Worm (Caenorhabditis elegans) whole organism, L3 larva: ENCODE data around the gene C01G10.4.

Experiments
- R02D3.7 ChIP-seq: fragments of 150-350 bp; optimal IDR thresholded peaks from 2 replicates; lab custom pipeline; 2014; ENCODE audit warnings: missing biosample characterization, missing genetic modification characterization
- ZK546.5 ChIP-seq: sonication (generic microtip); optimal IDR thresholded peaks from 2 replicates; lab custom pipeline; 2017; ENCODE audit warnings: missing biosample characterization, missing genetic modification characterization
- ama-1 ChIP-seq: fragments of 150-350 bp; optimal IDR thresholded peaks from 2 replicates; lab custom pipeline; 2018
- ceh-16 ChIP-seq: sonication (generic microtip); optimal IDR thresholded peaks from 2 replicates; lab custom pipeline; 2017; ENCODE audit warnings: missing biosample characterization, missing genetic modification characterization
- ceh-28 ChIP-seq: fragments of 150-350 bp; optimal IDR thresholded peaks from 2 replicates; lab custom pipeline; 2014; ENCODE audit warnings: missing biosample characterization, missing genetic modification reagents, missing genetic modification characterization
- egl-27 ChIP-seq: sonication (generic microtip); optimal IDR thresholded peaks from 4 replicates; lab custom pipeline; 2017; ENCODE audit warnings: missing biosample characterization, missing genetic modification reagents, missing genetic modification characterization
- egl-5 ChIP-seq: fragments of 150-350 bp; optimal IDR thresholded peaks from 2 replicates; lab custom pipeline; 2017; ENCODE audit warnings: missing biosample characterization, missing genetic modification reagents, missing genetic modification characterization, inconsistent platforms
- elt-1 ChIP-seq: fragments of 150-350 bp; optimal IDR thresholded peaks from 2 replicates; lab custom pipeline; 2014; ENCODE audit warnings: missing biosample characterization, missing genetic modification characterization
- elt-2 ChIP-seq: sonication (generic microtip); optimal IDR thresholded peaks from 2 replicates; lab custom pipeline; 2016; ENCODE audit warnings: missing genetic modification reagents, mild to moderate bottlenecking, missing genetic modification characterization, missing compliant biosample characterization
- elt-3 ChIP-seq, 3 experiments: fragments of 150-350 bp in 1 of 3; sonication (generic microtip) in 2 of 3; optimal IDR thresholded peaks; 2 replicates in 2 of 3; 4 replicates in 1 of 3; lab custom pipeline; 2014 to 2017; ENCODE audit warnings: missing biosample characterization in 3 of 3, missing genetic modification characterization in 3 of 3
- eor-1 ChIP-seq, 2 experiments: fragments of 150-350 bp; optimal IDR thresholded peaks; 2 replicates each; lab custom pipeline; 2014 to 2018; ENCODE audit warnings: missing biosample characterization in 2 of 2, missing genetic modification characterization in 2 of 2
- fkh-10 ChIP-seq: sonication (generic microtip); optimal IDR thresholded peaks from 2 replicates; lab custom pipeline; 2017; ENCODE audit warnings: missing biosample characterization, missing genetic modification reagents, missing genetic modification characterization
- fos-1 ChIP-seq: fragments of 150-350 bp; optimal IDR thresholded peaks from 2 replicates; lab custom pipeline; 2014; ENCODE audit warnings: missing biosample characterization, missing genetic modification characterization
- hmg-11 ChIP-seq: sonication (generic microtip); optimal IDR thresholded peaks from 2 replicates; lab custom pipeline; 2016; ENCODE audit warnings: missing genetic modification characterization, missing compliant biosample characterization
- lin-15B ChIP-seq: fragments of 150-350 bp; optimal IDR thresholded peaks from 2 replicates; lab custom pipeline; 2014; ENCODE audit warnings: missing biosample characterization, missing genetic modification characterization
- lin-39 ChIP-seq: fragments of 150-350 bp; optimal IDR thresholded peaks from 2 replicates; lab custom pipeline; 2018; ENCODE audit warnings: missing biosample characterization, missing genetic modification reagents, missing genetic modification characterization
- lsy-12 ChIP-seq: sonication (generic microtip); optimal IDR thresholded peaks from 2 replicates; lab custom pipeline; 2016; ENCODE audit warnings: mild to moderate bottlenecking, missing genetic modification characterization, missing compliant biosample characterization
- mdl-1 ChIP-seq: fragments of 150-350 bp; optimal IDR thresholded peaks from 2 replicates; lab custom pipeline; 2014; ENCODE audit warnings: missing biosample characterization, missing genetic modification characterization
- nfya-1 ChIP-seq: sonication (generic microtip); optimal IDR thresholded peaks from 2 replicates; lab custom pipeline; 2017; ENCODE audit warnings: missing genetic modification characterization, mild to moderate bottlenecking, missing compliant biosample characterization, antibody characterized with exemption, moderate library complexity; ENCODE audit not compliant: insufficient read depth
- nhr-11 ChIP-seq: fragments of 150-350 bp; optimal IDR thresholded peaks from 2 replicates; lab custom pipeline; 2014; ENCODE audit warnings: missing biosample characterization, missing genetic modification characterization
- nhr-12 ChIP-seq: fragments of 150-350 bp; optimal IDR thresholded peaks from 2 replicates; lab custom pipeline; 2014; ENCODE audit warnings: missing biosample characterization, missing genetic modification characterization
- nhr-23 ChIP-seq: fragments of 150-350 bp; optimal IDR thresholded peaks from 2 replicates; lab custom pipeline; 2014; ENCODE audit warnings: missing biosample characterization, missing genetic modification reagents, missing genetic modification characterization
- nhr-25 ChIP-seq: sonication (generic microtip); optimal IDR thresholded peaks from 2 replicates; lab custom pipeline; 2017; ENCODE audit warnings: missing biosample characterization, missing genetic modification characterization
- nhr-28 ChIP-seq: fragments of 150-350 bp; optimal IDR thresholded peaks from 2 replicates; lab custom pipeline; 2014; ENCODE audit warnings: missing biosample characterization, missing genetic modification characterization
- nhr-43 ChIP-seq: sonication (generic microtip); optimal IDR thresholded peaks from 2 replicates; lab custom pipeline; 2016; ENCODE audit warnings: mild to moderate bottlenecking, missing genetic modification characterization, missing compliant biosample characterization; ENCODE audit not compliant: poor library complexity, severe bottlenecking
- nhr-77 ChIP-seq: fragments of 150-350 bp; optimal IDR thresholded peaks from 2 replicates; lab custom pipeline; 2014; ENCODE audit warnings: missing biosample characterization, missing genetic modification characterization
- pha-4 ChIP-seq: fragments of 150-350 bp; optimal IDR thresholded peaks from 2 replicates; lab custom pipeline; 2014; ENCODE audit warnings: missing biosample characterization, missing genetic modification reagents, missing genetic modification characterization
- pqm-1 ChIP-seq: fragments of 150-350 bp; optimal IDR thresholded peaks from 2 replicates; lab custom pipeline; 2017; ENCODE audit warnings: missing biosample characterization, missing genetic modification characterization, inconsistent platforms
- sea-2 ChIP-seq: fragments of 150-350 bp; sonication (generic microtip); optimal IDR thresholded peaks from 4 replicates; lab custom pipeline; 2014; ENCODE audit warnings: missing biosample characterization, missing genetic modification reagents, missing genetic modification characterization
- skn-1 ChIP-seq: fragments of 150-350 bp; optimal IDR thresholded peaks from 2 replicates; lab custom pipeline; 2014; ENCODE audit warnings: missing biosample characterization, missing genetic modification characterization
- snpc-4 ChIP-seq: fragments of 150-350 bp; optimal IDR thresholded peaks from 2 replicates; lab custom pipeline; 2014; ENCODE audit warnings: missing biosample characterization, missing genetic modification characterization

C01G10.4 gene

DNA sequence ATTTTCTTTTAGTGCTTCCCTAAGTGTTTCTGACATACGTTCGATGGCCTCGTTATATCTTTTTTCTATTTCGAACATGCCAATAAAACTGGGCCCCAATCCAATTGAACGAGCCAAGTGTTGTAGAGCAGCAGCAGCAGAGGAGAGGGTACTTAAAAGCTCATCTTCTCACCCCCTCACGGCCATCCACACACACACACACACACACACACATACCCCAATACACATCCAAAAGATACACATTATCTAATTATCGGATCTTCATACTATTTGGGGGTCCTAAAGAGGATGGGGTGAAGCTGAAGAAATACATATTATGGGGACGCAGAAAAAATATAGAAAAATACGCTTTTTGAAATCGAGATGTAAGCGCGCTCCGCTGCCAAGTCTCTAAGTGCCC, 16.8 kb upstream of the C01G10.4 start:
- TF ChIP-seq nfya-1 (tag; lab: Kevin White, UChicago) (peak; percentile 6), egl-5 (tag; lab: Kevin White, UChicago) (peak; percentile 78), nhr-28 (tag; lab: Kevin White, UChicago) (no peak), nhr-12 (no peak), eor-1 (tag; optimal IDR thresholded peaks at IDR 0.05; lab: Kevin White, UChicago) (no peak), snpc-4 (tag; lab: Kevin White, UChicago) (no peak), ama-1 (lab: Kevin White, UChicago) (no peak), egl-27 (tag; lab: Kevin White, UChicago) (no peak)

DNA sequence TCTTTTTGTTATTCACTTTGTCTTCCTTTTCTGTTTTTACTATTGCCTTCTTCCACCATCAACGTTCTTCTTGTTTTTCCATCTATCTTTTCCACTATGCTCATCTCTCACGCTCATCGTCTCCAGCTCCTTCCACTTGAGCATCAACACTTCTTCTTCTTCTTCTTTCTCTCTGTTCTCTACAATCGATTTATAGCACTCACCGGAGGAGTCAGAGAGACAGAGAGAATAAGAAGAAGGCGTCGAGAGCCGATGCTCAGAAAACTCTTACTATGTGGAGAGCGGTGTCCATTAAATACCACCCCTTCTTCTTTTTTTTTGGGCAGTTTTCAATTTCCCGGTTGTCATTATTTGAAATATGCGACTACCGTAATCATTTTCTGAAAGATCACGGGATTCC, 14.6 kb upstream of the C01G10.4 start:
- peak; percentile 19 for TF ChIP-seq egl-5 (tag; lab: Kevin White, UChicago)
- no peak for TF ChIP-seq nhr-77 (tag; lab: Kevin White, UChicago)
- TF ChIP-seq skn-1 (tag; lab: Kevin White, UChicago), result no peak
- TF ChIP-seq lin-15B (tag; lab: Kevin White, UChicago), result peak; percentile 30
- no peak for TF ChIP-seq ceh-28
- no peak for TF ChIP-seq elt-3 (tag; optimal IDR thresholded peaks at IDR 0.05; lab: Kevin White, UChicago)
- TF ChIP-seq pha-4 (tag; lab: Kevin White, UChicago), result no peak
- TF ChIP-seq nfya-1 (tag; lab: Kevin White, UChicago), result peak; percentile 51
- peak; percentile 78 for TF ChIP-seq lin-39 (tag; lab: Kevin White, UChicago)
- no peak for TF ChIP-seq ceh-16 (tag; lab: Kevin White, UChicago)
- no peak for TF ChIP-seq lsy-12
- peak; percentile 26 for TF ChIP-seq fkh-10
- no peak for TF ChIP-seq nhr-28 (tag; lab: Kevin White, UChicago)

DNA sequence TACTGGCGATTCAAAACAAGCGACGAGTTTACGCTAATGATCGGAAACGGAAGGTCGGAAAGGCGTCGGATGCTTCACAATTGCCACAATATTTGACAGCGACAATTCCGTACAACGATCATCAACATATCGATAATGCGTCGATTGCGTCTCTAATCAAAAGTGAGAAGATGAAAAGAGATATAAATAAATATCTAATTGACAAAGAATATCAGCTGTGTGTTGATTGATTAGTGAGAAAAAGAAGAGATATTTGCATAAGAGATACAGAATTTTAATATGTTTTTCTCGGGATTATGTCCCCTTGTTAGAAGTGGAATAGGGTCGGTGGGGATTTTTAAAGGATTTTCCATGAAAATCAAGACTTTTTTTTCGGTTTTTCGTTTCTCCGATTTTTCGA, 11.0 kb upstream of the C01G10.4 start:
- TF ChIP-seq ZK546.5 (tag; lab: Kevin White, UChicago), result no peak
- no peak for TF ChIP-seq nhr-25
- TF ChIP-seq sea-2 (GFP tag; lab: Kevin White, UChicago), result no peak
- no peak for TF ChIP-seq pqm-1
- no peak for TF ChIP-seq fos-1 (tag; lab: Kevin White, UChicago)
- TF ChIP-seq ceh-28, result no peak
- no peak for TF ChIP-seq ama-1 (lab: Kevin White, UChicago)

DNA sequence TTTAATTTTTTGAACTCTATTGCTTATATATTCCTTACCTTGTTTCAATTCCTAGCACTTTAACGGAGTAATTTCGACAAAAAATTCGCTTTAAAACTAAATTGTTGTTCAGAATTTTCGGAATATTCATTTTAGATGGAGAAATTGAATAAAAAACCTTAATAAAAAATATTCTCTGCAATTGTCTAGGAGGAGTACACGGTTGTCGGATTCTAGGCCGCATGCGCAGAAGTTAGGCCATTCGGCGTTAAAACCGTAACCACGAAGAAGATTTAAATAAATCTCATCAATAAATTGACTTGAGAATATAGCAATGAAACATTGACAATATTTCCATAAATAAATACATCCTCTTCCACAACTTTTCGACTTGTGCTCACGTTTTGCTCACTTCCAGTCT, 7.2 kb upstream of the C01G10.4 start, which contains the start of the genes C01G10.10 and C01G10.9:
Gene C01G10.10 (minus strand): TSS at position 151 of the 400 bp plus-strand sequence.
Gene C01G10.9 (plus strand): TSS at position 240 of the 400 bp plus-strand sequence.
- TF ChIP-seq hmg-11 (tag; lab: Kevin White, UChicago), result peak; percentile 33
- peak; percentile 41 for TF ChIP-seq elt-2 (tag; lab: Kevin White, UChicago)
- TF ChIP-seq nhr-23 (tag; lab: Kevin White, UChicago), result peak; percentile 43
- TF ChIP-seq eor-1 (tag; optimal IDR thresholded peaks at IDR 0.05; lab: Kevin White, UChicago), result peak in 1 of 2 experiments; percentile 67
- TF ChIP-seq nfya-1 (tag; lab: Kevin White, UChicago), result peak; percentile 39
- peak; percentile 91 for TF ChIP-seq nhr-43
- TF ChIP-seq nhr-28 (tag; lab: Kevin White, UChicago), result no peak
- peak; percentile 57 for TF ChIP-seq lin-15B (tag; lab: Kevin White, UChicago)
- peak; percentile 16 for TF ChIP-seq lin-39 (tag; lab: Kevin White, UChicago)
- peak; percentile 66 for TF ChIP-seq pha-4 (tag; lab: Kevin White, UChicago)
- peak; percentile 8 for TF ChIP-seq elt-1 (tag; lab: Kevin White, UChicago)
- TF ChIP-seq nhr-25, result peak; percentile 8
- no peak for TF ChIP-seq mdl-1 (tag; lab: Kevin White, UChicago)
- TF ChIP-seq R02D3.7 (tag; lab: Kevin White, UChicago), result peak; percentile 9
- peak; percentile 62 for TF ChIP-seq snpc-4 (tag; lab: Kevin White, UChicago)
- TF ChIP-seq nhr-77 (tag; lab: Kevin White, UChicago), result no peak
- TF ChIP-seq skn-1 (tag; lab: Kevin White, UChicago), result no peak
- TF ChIP-seq, all 47 proteins: peak for 13

DNA sequence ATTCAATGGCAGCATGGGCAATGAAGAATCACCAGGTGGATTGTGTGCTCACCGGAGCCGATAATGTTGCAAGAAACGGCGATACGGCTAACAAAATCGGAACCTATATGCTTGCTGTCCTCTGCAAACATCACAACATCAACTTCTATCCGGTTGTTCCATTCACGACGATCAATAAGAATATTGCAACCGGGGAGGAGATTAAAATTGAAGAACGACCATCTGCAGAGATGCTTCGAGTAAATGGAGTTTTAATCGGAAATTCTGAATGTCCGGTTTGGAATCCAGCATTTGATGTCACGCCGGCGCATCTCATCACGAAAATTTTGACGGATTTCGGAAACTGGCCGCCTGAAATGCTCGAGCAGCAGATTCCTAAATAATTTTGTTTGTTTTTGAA, 5.9 kb upstream of the C01G10.4 start:
- TF ChIP-seq nhr-11 (tag; lab: Kevin White, UChicago), result no peak
- peak; percentile 84 for TF ChIP-seq ama-1 (lab: Kevin White, UChicago)
- TF ChIP-seq elt-2 (tag; lab: Kevin White, UChicago), result peak; percentile 15
